Fruit fly (Drosophila melanogaster): ENCODE data around the gene Drsl6.

The Drsl6 gene

DNA sequence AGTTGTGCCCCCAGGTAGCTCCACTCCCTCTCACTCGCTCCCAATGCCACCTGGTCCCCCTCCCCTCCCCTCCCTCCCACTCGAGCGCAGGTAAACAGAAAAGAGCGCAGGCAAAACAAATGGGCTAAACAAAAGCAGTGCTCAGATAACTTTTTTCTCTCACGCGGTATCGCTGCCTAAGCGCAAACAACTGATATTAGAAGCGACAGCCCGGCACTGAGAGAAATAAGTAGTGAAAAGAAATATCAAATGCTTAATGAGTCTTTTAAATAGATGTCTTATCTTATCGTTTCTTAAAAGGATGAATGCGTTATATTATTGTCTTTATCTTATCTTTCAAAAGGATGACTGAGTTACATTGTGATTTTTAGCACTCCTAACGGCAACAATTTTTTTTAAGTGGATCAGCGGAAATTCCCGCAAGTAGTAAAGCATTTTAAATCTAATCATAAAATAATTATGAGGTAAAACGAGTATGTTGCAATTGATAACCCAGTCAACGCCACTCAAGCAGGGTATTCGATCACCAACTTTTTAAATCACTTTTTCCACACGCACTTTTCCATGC lies 35.0 kb downstream of the Drsl6 start (continued):
- peak; percentile 80 for TF ChIP-seq Nf-YC (tag; optimal IDR thresholded peaks at IDR 0.05)
- peak; percentile 83 for TF ChIP-seq CG5953 (GFP tag; IDR thresholded peaks at IDR 0.05)
- peak in 1 of 2 experiments; percentile 41 for TF ChIP-seq Hr78 (GFP tag; optimal IDR thresholded peaks at IDR 0.05)
- TF ChIP-seq ham (GFP tag; IDR thresholded peaks at IDR 0.05): no peak
- peak; percentile 69 for TF ChIP-seq CG9215 (GFP tag; IDR thresholded peaks at IDR 0.05)
- TF ChIP-seq CHES-1-like (GFP tag; optimal IDR thresholded peaks at IDR 0.05): peak; percentile 89
- TF ChIP-seq CG6254 (GFP tag; optimal IDR thresholded peaks at IDR 0.05): peak; percentile 87
- TF ChIP-seq zen (tag; optimal IDR thresholded peaks at IDR 0.05): peak; percentile 84
- TF ChIP-seq CG17829 (tag; optimal IDR thresholded peaks at IDR 0.05): peak; percentile 92
- peak; percentile 53 for TF ChIP-seq CG4282 (GFP tag; optimal IDR thresholded peaks at IDR 0.05)
- TF ChIP-seq CG7745 (tag; optimal IDR thresholded peaks at IDR 0.05): peak; percentile 42
- TF ChIP-seq tx (GFP tag; optimal IDR thresholded peaks at IDR 0.05): peak; percentile 85
- peak; percentile 95 for TF ChIP-seq CG7839 (tag; optimal IDR thresholded peaks at IDR 0.05)
- TF ChIP-seq tap (tag; optimal IDR thresholded peaks at IDR 0.05): peak; percentile 95
- TF ChIP-seq Gug (GFP tag; IDR thresholded peaks at IDR 0.05): peak; percentile 78
- TF ChIP-seq CG8281 (tag; optimal IDR thresholded peaks at IDR 0.05): peak; percentile 78
- peak; percentile 52; the same call in 1 of the 2 replicates for TF ChIP-seq cas (GFP tag; IDR thresholded peaks at IDR 0.05)
- TF ChIP-seq emc (GFP tag; optimal IDR thresholded peaks at IDR 0.05): peak; percentile 74
- TF ChIP-seq slbo (GFP tag; IDR thresholded peaks at IDR 0.05): peak; percentile 90
- peak; percentile 83 for TF ChIP-seq CG6683 (GFP tag; optimal IDR thresholded peaks at IDR 0.05)
- TF ChIP-seq pb (GFP tag; optimal IDR thresholded peaks at IDR 0.05): peak; percentile 73
- peak; percentile 70 for TF ChIP-seq luna (GFP tag; optimal IDR thresholded peaks at IDR 0.05)
- peak; percentile 88 for TF ChIP-seq CG16863 (GFP tag; optimal IDR thresholded peaks at IDR 0.05)
- peak; percentile 86 for TF ChIP-seq CG10147 (GFP tag; optimal IDR thresholded peaks at IDR 0.05)
- peak; percentile 93 for TF ChIP-seq CG14441 (GFP tag; IDR thresholded peaks at IDR 0.05)
- peak; percentile 88 for TF ChIP-seq CG9609 (GFP tag; optimal IDR thresholded peaks at IDR 0.05)
- TF ChIP-seq ab (GFP tag; optimal IDR thresholded peaks at IDR 0.05): peak; percentile 45
- peak; percentile 81 for TF ChIP-seq rib (GFP tag; IDR thresholded peaks at IDR 0.05)
- TF ChIP-seq CG1792 (GFP tag; optimal IDR thresholded peaks at IDR 0.05): peak; percentile 87
- TF ChIP-seq en (GFP tag; optimal IDR thresholded peaks at IDR 0.05): peak; percentile 92
- no peak for TF ChIP-seq sna (GFP tag; IDR thresholded peaks at IDR 0.05; ENCODE audit: partially characterized antibody)
- peak; percentile 96 for TF ChIP-seq GATAe (GFP tag; conservative IDR thresholded peaks at IDR 0.05)
- no peak for TF ChIP-seq tll (GFP tag; optimal IDR thresholded peaks at IDR 0.05)
- TF ChIP-seq NfI (GFP tag; optimal IDR thresholded peaks at IDR 0.05): peak; percentile 89
- TF ChIP-seq Camta (GFP tag; optimal IDR thresholded peaks at IDR 0.05): peak; percentile 89
- peak; percentile 93 for TF ChIP-seq seq (GFP tag; IDR thresholded peaks at IDR 0.05)
- TF ChIP-seq CG12942 (GFP tag; optimal IDR thresholded peaks at IDR 0.05): peak; percentile 84
- no peak for TF ChIP-seq CG14860 (GFP tag; IDR thresholded peaks at IDR 0.05; ENCODE audit: partially characterized antibody)
- TF ChIP-seq MESR4 (GFP tag; optimal IDR thresholded peaks at IDR 0.05): peak; percentile 31
- no peak; the same call in 1 of the 2 replicates for TF ChIP-seq Bgb (GFP tag; IDR thresholded peaks at IDR 0.05; ENCODE audit: partially characterized antibody)
- TF ChIP-seq yki (optimal IDR thresholded peaks at IDR 0.05): no peak
- peak; percentile 89 for TF ChIP-seq org-1 (GFP tag; optimal IDR thresholded peaks at IDR 0.05)
- peak; percentile 96 for TF ChIP-seq CG8924 (tag; optimal IDR thresholded peaks at IDR 0.05)
- no peak for TF ChIP-seq lov (optimal IDR thresholded peaks at IDR 0.05)
- peak; percentile 40; the same call in 1 of the 3 replicates for TF ChIP-seq lov (GFP tag; IDR thresholded peaks at IDR 0.05)
- TF ChIP-seq CG4730 (GFP tag; IDR thresholded peaks at IDR 0.05): peak; percentile 88
- peak; percentile 83 for TF ChIP-seq Dip3 (GFP tag; optimal IDR thresholded peaks at IDR 0.05)
- peak; percentile 77; the same call in 2 of the 3 replicates for TF ChIP-seq CG2199 (GFP tag; IDR thresholded peaks at IDR 0.05)
- TF ChIP-seq Lim3 (GFP tag; IDR thresholded peaks at IDR 0.05): peak; percentile 75; the same call in 1 of the 2 replicates
- TF ChIP-seq shn (GFP tag; optimal IDR thresholded peaks at IDR 0.05): peak; percentile 74
- peak; percentile 89 for TF ChIP-seq onecut (GFP tag; IDR thresholded peaks at IDR 0.05)

Measured in whole organism, embryonic.